Fruit fly (Drosophila melanogaster) whole organism: ENCODE results near the gene CG42688.

ENCODE experiments used
- CG8478 ChIP-seq: fragments of >200 bp; optimal IDR thresholded peaks from 2 replicates; lab custom pipeline; 2018; ENCODE audit warnings: inconsistent platforms
- Dll ChIP-seq: fragments of >200 bp; optimal IDR thresholded peaks from 2 replicates; lab custom pipeline; 2017
- EcR ChIP-seq, 2 experiments: fragments of >200 bp; optimal IDR thresholded peaks; 2 replicates each; lab custom pipeline; 2017; ENCODE audit warnings: missing biosample characterization in 2 of 2, missing genetic modification characterization in 2 of 2, missing genetic modification reagents in 2 of 2
- pan ChIP-seq: fragments of >200 bp; optimal IDR thresholded peaks from 2 replicates; lab custom pipeline; 2017
- psq ChIP-seq: fragments of >200 bp; optimal IDR thresholded peaks from 2 replicates; lab custom pipeline; 2017
- usp ChIP-seq: fragments of >200 bp; optimal IDR thresholded peaks from 2 replicates; lab custom pipeline; 2017; ENCODE audit warnings: missing biosample characterization, missing genetic modification characterization, mixed read lengths

CG42688 gene

dm6 chr2L:19200211-19200610 is 17.6 kb upstream of the CG42688 start:
- TF ChIP-seq psq (lab: Kevin White, UChicago), result no peak
- TF ChIP-seq usp (GFP tag; lab: Kevin White, UChicago), result no peak
- TF ChIP-seq CG8478 (lab: Kevin White, UChicago), result no peak
- no peak for TF ChIP-seq EcR (GFP tag; optimal IDR thresholded peaks at IDR 0.05; lab: Kevin White, UChicago)
- no peak for TF ChIP-seq Dll
- no peak for TF ChIP-seq pan (lab: Kevin White, UChicago)

- TF ChIP-seq Dll, result no peak
- TF ChIP-seq CG8478 (lab: Kevin White, UChicago), result no peak
- no peak for TF ChIP-seq usp (GFP tag; lab: Kevin White, UChicago)
- TF ChIP-seq EcR (GFP tag; optimal IDR thresholded peaks at IDR 0.05; lab: Kevin White, UChicago), result no peak
- TF ChIP-seq psq (lab: Kevin White, UChicago), result no peak
- no peak for TF ChIP-seq pan (lab: Kevin White, UChicago)
Observed at dm6 chr2L:19198402-19198801, 15.8 kb upstream of the CG42688 start.

dm6 chr2L:19196443-19197044 is 13.9 kb upstream of the CG42688 start:
- no peak for TF ChIP-seq pan (lab: Kevin White, UChicago)
- no peak for TF ChIP-seq usp (GFP tag; lab: Kevin White, UChicago)
- no peak for TF ChIP-seq EcR (GFP tag; optimal IDR thresholded peaks at IDR 0.05; lab: Kevin White, UChicago)
- TF ChIP-seq CG8478 (lab: Kevin White, UChicago), result no peak
- TF ChIP-seq Dll, result no peak
- TF ChIP-seq psq (lab: Kevin White, UChicago), result no peak

- TF ChIP-seq CG8478 (lab: Kevin White, UChicago), result no peak
- TF ChIP-seq psq (lab: Kevin White, UChicago), result no peak
- TF ChIP-seq pan (lab: Kevin White, UChicago), result no peak
- no peak for TF ChIP-seq EcR (GFP tag; optimal IDR thresholded peaks at IDR 0.05; lab: Kevin White, UChicago)
- TF ChIP-seq Dll, result no peak
- TF ChIP-seq usp (GFP tag; lab: Kevin White, UChicago), result no peak
Observed at dm6 chr2L:19193703-19194102, 11.1 kb upstream of the CG42688 start.

dm6 chr2L:19191789-19192297 is 9.2 kb upstream of the CG42688 start:
- no peak for TF ChIP-seq psq (lab: Kevin White, UChicago)
- no peak for TF ChIP-seq usp (GFP tag; lab: Kevin White, UChicago)
- TF ChIP-seq CG8478 (lab: Kevin White, UChicago), result no peak
- no peak for TF ChIP-seq EcR (GFP tag; optimal IDR thresholded peaks at IDR 0.05; lab: Kevin White, UChicago)
- no peak for TF ChIP-seq pan (lab: Kevin White, UChicago)
- no peak for TF ChIP-seq Dll

- TF ChIP-seq usp (GFP tag; lab: Kevin White, UChicago), result no peak
- no peak for TF ChIP-seq pan (lab: Kevin White, UChicago)
- TF ChIP-seq Dll, result no peak
- TF ChIP-seq EcR (GFP tag; optimal IDR thresholded peaks at IDR 0.05; lab: Kevin White, UChicago), result no peak
- TF ChIP-seq CG8478 (lab: Kevin White, UChicago), result no peak
- TF ChIP-seq psq (lab: Kevin White, UChicago), result no peak
Observed at dm6 chr2L:19190195-19190594, 7.6 kb upstream of the CG42688 start, which contains the start of gene drl. Gene drl, plus strand, starts transcription at chr2L:19190342.

- TF ChIP-seq Dll, result no peak
- no peak for TF ChIP-seq EcR (GFP tag; optimal IDR thresholded peaks at IDR 0.05; lab: Kevin White, UChicago)
- TF ChIP-seq pan (lab: Kevin White, UChicago), result no peak
- TF ChIP-seq usp (GFP tag; lab: Kevin White, UChicago), result no peak
- no peak for TF ChIP-seq CG8478 (lab: Kevin White, UChicago)
- TF ChIP-seq psq (lab: Kevin White, UChicago), result no peak
Observed at dm6 chr2L:19185676-19186239, 3.1 kb upstream of the CG42688 start, which contains the start of the genes gammaTub37C and pigeon. Gene gammaTub37C, minus strand, starts transcription at chr2L:19185726. Gene pigeon, plus strand, starts transcription at chr2L:19186043.

dm6 chr2L:19183687-19184086 is 1.1 kb upstream of the CG42688 start, which contains the start of gene CG46059:
Gene CG46059, minus strand, starts transcription at chr2L:19183787.
- TF ChIP-seq CG8478 (lab: Kevin White, UChicago) (no peak), psq (lab: Kevin White, UChicago) (no peak), usp (GFP tag; lab: Kevin White, UChicago) (no peak), Dll (no peak), EcR (GFP tag; optimal IDR thresholded peaks at IDR 0.05; lab: Kevin White, UChicago) (no peak), pan (lab: Kevin White, UChicago) (no peak)

- no peak for TF ChIP-seq CG8478 (lab: Kevin White, UChicago)
- no peak for TF ChIP-seq Dll
- no peak for TF ChIP-seq psq (lab: Kevin White, UChicago)
- no peak for TF ChIP-seq EcR (GFP tag; optimal IDR thresholded peaks at IDR 0.05; lab: Kevin White, UChicago)
- no peak for TF ChIP-seq pan (lab: Kevin White, UChicago)
- TF ChIP-seq usp (GFP tag; lab: Kevin White, UChicago), result no peak
Observed at dm6 chr2L:19181153-19181892, 1.3 kb downstream of the CG42688 start, which contains the start of gene CG17568. Gene CG17568, minus strand, starts transcription at chr2L:19181702.

dm6 chr2L:19168095-19168697 is 14.4 kb downstream of the CG42688 start:
- TF ChIP-seq usp (GFP tag; lab: Kevin White, UChicago), result no peak
- TF ChIP-seq Dll, result no peak
- TF ChIP-seq psq (lab: Kevin White, UChicago), result no peak
- no peak for TF ChIP-seq EcR (GFP tag; optimal IDR thresholded peaks at IDR 0.05; lab: Kevin White, UChicago)
- no peak for TF ChIP-seq pan (lab: Kevin White, UChicago)
- TF ChIP-seq CG8478 (lab: Kevin White, UChicago), result no peak
